Worm (Caenorhabditis elegans): Measurements from ENCODE around the gene wrb-1.

Gene wrb-1

DNA sequence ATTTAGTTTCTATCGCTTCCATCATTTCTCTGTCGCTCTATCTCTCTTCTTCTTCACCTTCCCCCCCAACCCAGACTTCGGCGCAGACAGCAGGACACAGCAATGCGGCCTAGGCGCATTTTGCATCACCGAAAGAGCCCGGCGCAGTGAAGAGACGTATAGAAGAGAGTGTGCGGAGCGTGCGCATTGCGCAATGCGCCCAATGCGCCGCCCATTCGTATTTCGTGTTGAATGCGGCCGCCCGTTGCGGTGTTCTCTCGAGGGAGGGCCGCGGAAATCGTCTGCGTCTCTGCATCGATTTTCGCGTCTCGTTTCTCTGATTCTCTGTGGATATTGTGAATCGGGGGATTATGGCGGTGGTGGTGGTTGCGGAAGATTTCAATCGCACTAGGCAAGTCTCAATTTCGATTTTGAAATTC is 44.5 kb upstream of the wrb-1 start:
- peak; percentile 93 for TF ChIP-seq fos-1 (tag; optimal IDR thresholded peaks at IDR 0.05)
- peak; percentile 97 for TF ChIP-seq isw-1 (GFP tag; IDR thresholded peaks at IDR 0.05)
- peak; percentile 74 for TF ChIP-seq Y116A8C.19 (tag; optimal IDR thresholded peaks at IDR 0.05; ENCODE audit: borderline replicate concordance)
- TF ChIP-seq unc-62 (GFP tag; optimal IDR thresholded peaks at IDR 0.05): peak; percentile 70
- peak; percentile 82 for TF ChIP-seq blmp-1 (tag; optimal IDR thresholded peaks at IDR 0.05)
- TF ChIP-seq egl-13 (tag; optimal IDR thresholded peaks at IDR 0.05): peak; percentile 100
- peak; percentile 79 for TF ChIP-seq hpl-2 (GFP tag; optimal IDR thresholded peaks at IDR 0.05)
- TF ChIP-seq ama-1 (optimal IDR thresholded peaks at IDR 0.05): no peak
- peak; percentile 100 for TF ChIP-seq tbx-2 (tag; optimal IDR thresholded peaks at IDR 0.05)
- TF ChIP-seq mep-1 (tag; optimal IDR thresholded peaks at IDR 0.05): peak; percentile 97
- peak; percentile 100 for TF ChIP-seq fkh-8 (tag; optimal IDR thresholded peaks at IDR 0.05)
- peak; percentile 82 for TF ChIP-seq efl-3 (GFP tag; optimal IDR thresholded peaks at IDR 0.05)
- TF ChIP-seq pag-3 (tag; optimal IDR thresholded peaks at IDR 0.05; ENCODE audit: borderline replicate concordance, insufficient read depth): peak; percentile 11
- peak; percentile 93 for TF ChIP-seq unc-98 (GFP tag; IDR thresholded peaks at IDR 0.05)
- TF ChIP-seq skn-1 (tag; optimal IDR thresholded peaks at IDR 0.05): peak; percentile 88
- peak; percentile 77 for TF ChIP-seq C04F5.9 (tag; optimal IDR thresholded peaks at IDR 0.05)
- peak; percentile 98 for TF ChIP-seq lin-13 (GFP tag; optimal IDR thresholded peaks at IDR 0.05)
- peak; percentile 99 for TF ChIP-seq nhr-20 (tag; optimal IDR thresholded peaks at IDR 0.05)
- peak; percentile 100 for TF ChIP-seq sox-4 (tag; optimal IDR thresholded peaks at IDR 0.05)
- TF ChIP-seq swsn-7 (tag; optimal IDR thresholded peaks at IDR 0.05): peak; percentile 100
- peak; percentile 10 to 94 for TF ChIP-seq mdl-1 (tag; optimal IDR thresholded peaks at IDR 0.05)
- TF ChIP-seq rnt-1 (tag; optimal IDR thresholded peaks at IDR 0.05): peak; percentile 95
- TF ChIP-seq lin-39 (tag; optimal IDR thresholded peaks at IDR 0.05): peak; percentile 88
- TF ChIP-seq pax-3 (tag; optimal IDR thresholded peaks at IDR 0.05): peak; percentile 99
- TF ChIP-seq vab-15 (tag; optimal IDR thresholded peaks at IDR 0.05): no peak
- peak; percentile 86 for TF ChIP-seq hlh-4 (tag; optimal IDR thresholded peaks at IDR 0.05)
- TF ChIP-seq nhr-85 (tag): peak; percentile 97
- TF ChIP-seq ceh-88 (GFP tag; IDR thresholded peaks at IDR 0.05): peak; percentile 94
- peak; percentile 100 for TF ChIP-seq unc-86 (tag; optimal IDR thresholded peaks at IDR 0.05)
- no peak for TF ChIP-seq alr-1 (tag; optimal IDR thresholded peaks at IDR 0.05; ENCODE audit: borderline replicate concordance)
- TF ChIP-seq hlh-17 (GFP tag; optimal IDR thresholded peaks at IDR 0.05; ENCODE audit: borderline replicate concordance): peak; percentile 77
- TF ChIP-seq unc-30 (tag; optimal IDR thresholded peaks at IDR 0.05): peak; percentile 77
- peak; percentile 99 for TF ChIP-seq snu-23 (GFP tag; optimal IDR thresholded peaks at IDR 0.05)
- peak; percentile 90 for TF ChIP-seq C16A3.4 (tag; optimal IDR thresholded peaks at IDR 0.05)
- TF ChIP-seq ztf-11 (tag; optimal IDR thresholded peaks at IDR 0.05): peak in 1 of 2 experiments; percentile 99
- TF ChIP-seq nhr-237 (tag; optimal IDR thresholded peaks at IDR 0.05): peak; percentile 95
- TF ChIP-seq nhr-90 (tag; optimal IDR thresholded peaks at IDR 0.05; ENCODE audit: poor library complexity): peak; percentile 99
- peak; percentile 88 for TF ChIP-seq aha-1 (tag; optimal IDR thresholded peaks at IDR 0.05)
- TF ChIP-seq jun-1 (tag; optimal IDR thresholded peaks at IDR 0.05): peak; percentile 98
- no peak for TF ChIP-seq ceh-63 (GFP tag; optimal IDR thresholded peaks at IDR 0.05)
- TF ChIP-seq nhr-47 (tag; optimal IDR thresholded peaks at IDR 0.05): peak; percentile 100
- TF ChIP-seq sup-37 (GFP tag; optimal IDR thresholded peaks at IDR 0.05): peak; percentile 99
- peak; percentile 97 for TF ChIP-seq unc-130 (tag; optimal IDR thresholded peaks at IDR 0.05)
- TF ChIP-seq dpl-1 (GFP tag; optimal IDR thresholded peaks at IDR 0.05): peak; percentile 63 to 77 (median 66)
- peak; percentile 59 for TF ChIP-seq nhr-76 (tag; optimal IDR thresholded peaks at IDR 0.05)
- TF ChIP-seq lir-3 (tag; optimal IDR thresholded peaks at IDR 0.05; ENCODE audit: poor library complexity): peak; percentile 88
- TF ChIP-seq nhr-28 (tag; optimal IDR thresholded peaks at IDR 0.05): no peak
- TF ChIP-seq nhr-84 (tag; optimal IDR thresholded peaks at IDR 0.05): no peak
- TF ChIP-seq nhr-71 (tag; optimal IDR thresholded peaks at IDR 0.05): peak; percentile 100
- peak; percentile 99 for TF ChIP-seq nhr-19 (GFP tag; conservative IDR thresholded peaks at IDR 0.05)
- peak; percentile 96 for TF ChIP-seq mab-9 (GFP tag; IDR thresholded peaks at IDR 0.05)
- peak; percentile 96 to 98 (median 98) for TF ChIP-seq ceh-82 (tag; optimal IDR thresholded peaks at IDR 0.05)
